Worm (Caenorhabditis elegans) whole organism, L1 larva: ENCODE data around the gene cyp-33C7.

ENCODE experiments used
- egl-13 ChIP-seq: sonication (generic microtip); optimal IDR thresholded peaks from 2 replicates; lab custom pipeline; 2016; ENCODE audit warnings: missing genotype, missing genetic modification reagents, missing genetic modification characterization, missing compliant biosample characterization
- elt-2 ChIP-seq: sonication (generic microtip); optimal IDR thresholded peaks from 2 replicates; lab custom pipeline; 2016; ENCODE audit warnings: missing genetic modification characterization, mild to moderate bottlenecking, inconsistent platforms, missing compliant biosample characterization, missing genetic modification reagents
- lin-13 ChIP-seq: fragments of 150-350 bp; optimal IDR thresholded peaks from 2 replicates; lab custom pipeline; 2014; ENCODE audit warnings: missing biosample characterization, missing genetic modification reagents, missing genetic modification characterization
- mep-1 ChIP-seq: fragments of 150-350 bp; optimal IDR thresholded peaks from 2 replicates; lab custom pipeline; 2014; ENCODE audit warnings: missing biosample characterization, missing genetic modification characterization
- nhr-11 ChIP-seq: fragments of 150-350 bp; optimal IDR thresholded peaks from 2 replicates; lab custom pipeline; 2014; ENCODE audit warnings: missing biosample characterization, missing genetic modification characterization
- nhr-77 ChIP-seq: fragments of 150-350 bp; optimal IDR thresholded peaks from 2 replicates; lab custom pipeline; 2014; ENCODE audit warnings: missing biosample characterization, missing genetic modification characterization
- skn-1 ChIP-seq: fragments of 150-350 bp; optimal IDR thresholded peaks from 2 replicates; lab custom pipeline; 2014; ENCODE audit warnings: missing biosample characterization, missing genetic modification characterization
- tbx-2 ChIP-seq: sonication (generic microtip); optimal IDR thresholded peaks from 2 replicates; lab custom pipeline; 2016; ENCODE audit warnings: missing genetic modification characterization, missing compliant biosample characterization
- unc-130 ChIP-seq: fragments of 150-350 bp; optimal IDR thresholded peaks from 2 replicates; lab custom pipeline; 2017; ENCODE audit warnings: missing biosample characterization, missing genetic modification characterization, inconsistent platforms
- unc-30 ChIP-seq: sonication (generic microtip); optimal IDR thresholded peaks from 2 replicates; lab custom pipeline; 2017; ENCODE audit warnings: missing biosample characterization, missing genetic modification characterization
- unc-86 ChIP-seq: sonication (generic microtip); optimal IDR thresholded peaks from 2 replicates; lab custom pipeline; 2016; ENCODE audit warnings: missing genetic modification characterization, missing compliant biosample characterization
- zag-1 ChIP-seq: fragments of 150-350 bp; optimal IDR thresholded peaks from 2 replicates; lab custom pipeline; 2014; ENCODE audit warnings: missing biosample characterization, missing genetic modification characterization
- ztf-11 ChIP-seq, 2 experiments: sonication (generic microtip); optimal IDR thresholded peaks; 2 replicates each; lab custom pipeline; 2016 to 2017; ENCODE audit warnings: missing genetic modification characterization in 2 of 2, missing biosample characterization in 1 of 2, missing compliant biosample characterization in 1 of 2

- TF ChIP-seq unc-86 (tag; lab: Kevin White, UChicago) (no peak), nhr-77 (tag; lab: Kevin White, UChicago) (no peak), unc-30 (tag; lab: Kevin White, UChicago) (no peak), lin-13 (GFP tag; lab: Kevin White, UChicago) (no peak), mep-1 (no peak), zag-1 (tag; lab: Kevin White, UChicago) (no peak), tbx-2 (tag; lab: Kevin White, UChicago) (no peak), egl-13 (tag; lab: Kevin White, UChicago) (no peak), unc-130 (tag; lab: Kevin White, UChicago) (no peak), ztf-11 (tag; optimal IDR thresholded peaks at IDR 0.05; lab: Kevin White, UChicago) (no peak), skn-1 (tag; lab: Kevin White, UChicago) (no peak), elt-2 (tag; lab: Kevin White, UChicago) (no peak), nhr-11 (tag; lab: Kevin White, UChicago) (no peak)
These were observed 4.3 kb downstream of the cyp-33C7 start, which contains the start of gene str-253 for ce11 chrV:2254553-2255124.
